Fruit fly (Drosophila melanogaster): Measurements from ENCODE around the gene pyx.

dm6 chr3L:247482-248225 is 24.8 kb upstream of the pyx start, which contains the start of gene mthl14:
- no peak for TF ChIP-seq Sin3A (optimal IDR thresholded peaks at IDR 0.05)
- no peak for TF ChIP-seq h (optimal IDR thresholded peaks at IDR 0.05)
- TF ChIP-seq psq (optimal IDR thresholded peaks at IDR 0.05): no peak
- TF ChIP-seq Myc (optimal IDR thresholded peaks at IDR 0.05): no peak

All from Kc167 (cell line).